Fruit fly (Drosophila melanogaster): ENCODE measurements around the gene CG4678.

dm6 chrX:16723203-16724173, 27.6 kb downstream of the CG4678 start:
- TF ChIP-seq usp (GFP tag; optimal IDR thresholded peaks at IDR 0.05) (no peak), CG8478 (optimal IDR thresholded peaks at IDR 0.05) (no peak), psq (optimal IDR thresholded peaks at IDR 0.05) (no peak), pan (optimal IDR thresholded peaks at IDR 0.05) (peak; percentile 71), EcR (GFP tag; optimal IDR thresholded peaks at IDR 0.05) (no peak), Dll (optimal IDR thresholded peaks at IDR 0.05) (peak; percentile 84)

Measured in whole organism.